Worm (Caenorhabditis elegans): Measurements from ENCODE around the gene mnm-2.

- TF ChIP-seq mdl-1 (tag; optimal IDR thresholded peaks at IDR 0.05): no peak
- TF ChIP-seq nhr-47 (tag; optimal IDR thresholded peaks at IDR 0.05): no peak
- no peak for TF ChIP-seq unc-86 (tag; optimal IDR thresholded peaks at IDR 0.05)
- no peak for TF ChIP-seq alr-1 (tag; optimal IDR thresholded peaks at IDR 0.05; ENCODE audit: borderline replicate concordance)
These were observed 15.7 kb downstream of the mnm-2 start for ce11 chrX:7409030-7409429.

All from whole organism, L1 larva.